Worm (Caenorhabditis elegans) whole organism, dauer: ENCODE data around the gene fbxc-53.

Experiments used
- unc-62 ChIP-seq: sonication (generic microtip); optimal IDR thresholded peaks from 2 replicates; lab custom pipeline; 2017; ENCODE audit warnings: missing biosample characterization, missing genetic modification reagents, missing genetic modification characterization

Gene fbxc-53

DNA sequence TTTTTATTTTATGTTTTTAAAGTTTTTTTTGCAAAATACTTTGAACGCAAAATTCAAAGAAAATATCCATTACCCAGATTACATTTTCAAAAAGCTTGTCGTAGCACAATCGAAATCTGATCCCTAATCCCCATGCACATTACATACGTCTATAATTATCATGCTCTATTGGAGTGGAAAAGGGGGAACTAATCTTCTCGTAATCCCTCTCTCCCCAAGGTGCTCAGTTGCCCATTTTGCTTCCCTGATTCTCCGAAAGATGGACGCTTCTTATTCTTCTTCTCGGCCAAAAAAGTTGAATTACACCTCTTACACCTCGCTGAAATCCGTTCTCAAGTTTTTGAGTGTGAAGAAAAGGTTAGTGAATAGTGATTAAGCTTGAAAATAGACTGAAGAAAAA lies at the start of gene fbxc-53:
TSS of gene fbxc-53 (plus strand) at position 245 of the 400 bp plus-strand sequence.
- TF ChIP-seq unc-62 (GFP tag; lab: Kevin White, UChicago): no peak

DNA sequence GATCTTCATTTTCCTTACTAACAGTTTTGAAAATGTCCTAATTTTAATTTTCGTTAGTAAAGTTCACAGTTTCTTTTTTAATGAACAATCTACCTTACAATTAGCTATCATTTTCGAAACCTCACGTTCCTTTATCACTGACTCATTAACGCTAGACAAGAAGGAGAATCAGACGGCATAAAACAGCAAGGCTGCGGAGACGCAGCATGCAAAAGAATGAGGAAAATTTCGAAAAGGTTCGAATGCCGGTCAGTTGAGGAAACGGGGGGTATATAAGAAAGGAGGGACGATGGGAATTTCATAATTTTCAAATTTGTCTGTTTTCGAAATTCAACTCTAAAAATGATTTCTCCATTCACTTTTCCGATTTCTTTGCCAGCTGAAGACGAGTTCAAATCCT lies 49.2 kb upstream of the fbxc-53 start, which contains the start of gene F19B10.13:
TSS of gene F19B10.13 (plus strand) at position 343 of the 400 bp plus-strand sequence.
- no peak for TF ChIP-seq unc-62 (GFP tag; lab: Kevin White, UChicago)

DNA sequence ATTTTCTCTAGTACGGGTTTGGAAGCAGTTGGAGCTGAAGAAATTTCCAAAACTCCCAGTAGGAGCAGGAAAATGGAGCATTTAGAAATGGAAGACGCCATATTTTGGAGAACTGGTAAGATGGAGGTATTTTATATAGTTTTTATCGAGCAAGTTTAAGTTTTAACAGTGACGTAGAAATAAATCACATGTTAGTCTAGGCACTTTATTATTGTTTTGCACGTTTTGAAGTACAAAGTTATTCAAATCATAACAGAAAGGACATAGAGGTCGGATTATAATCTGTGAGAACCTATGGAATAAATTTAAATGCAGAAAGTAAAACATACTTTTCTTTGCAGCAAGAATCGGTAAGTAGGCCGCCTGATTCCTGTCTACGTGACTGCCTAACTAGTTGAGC lies 47.3 kb upstream of the fbxc-53 start, which contains the start of gene F19B10.6:
TSS of gene F19B10.6 (minus strand) at position 101 of the 400 bp plus-strand sequence.
- TF ChIP-seq unc-62 (GFP tag; lab: Kevin White, UChicago): no peak

DNA sequence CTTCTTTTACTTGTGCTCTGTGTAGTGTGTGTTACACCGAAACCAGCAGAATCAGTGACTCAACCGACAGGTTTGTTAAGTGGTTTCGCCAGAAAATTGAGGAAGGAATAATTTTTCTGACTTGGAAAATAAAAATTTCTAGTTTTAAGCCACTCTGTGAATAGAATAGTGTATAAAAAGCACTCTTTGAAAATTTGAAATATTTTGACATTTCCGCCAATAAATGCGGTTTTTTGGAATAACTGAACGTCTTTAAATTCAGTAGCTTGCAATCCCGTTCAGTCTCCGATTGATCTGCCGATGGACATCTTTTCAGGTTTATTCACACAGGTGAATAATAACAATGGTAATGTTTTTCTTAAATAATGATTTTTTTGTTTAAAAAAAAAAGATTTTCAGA lies 46.6 kb upstream of the fbxc-53 start, which contains the start of gene F19B10.3:
TSS of gene F19B10.3 (plus strand) at position 301 of the 400 bp plus-strand sequence.
- TF ChIP-seq unc-62 (GFP tag; lab: Kevin White, UChicago): no peak

DNA sequence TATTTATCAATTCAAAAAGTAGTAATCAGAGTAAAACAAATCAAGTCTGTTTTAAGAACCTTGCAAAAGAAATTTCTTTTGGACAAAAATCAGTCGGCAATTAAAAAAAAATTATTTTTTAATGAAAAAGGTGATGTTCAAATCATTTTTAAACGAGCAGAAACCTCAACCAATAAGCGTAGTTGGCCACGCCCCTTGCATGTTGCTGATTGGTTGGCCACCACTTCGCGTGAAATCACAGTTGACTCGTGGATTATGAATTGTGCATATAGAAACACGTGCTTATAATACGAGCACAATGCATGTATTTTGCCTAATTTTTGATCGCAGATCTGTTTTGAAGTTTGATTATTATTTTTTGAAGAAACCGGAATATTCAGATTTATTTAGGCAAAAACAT lies 45.9 kb upstream of the fbxc-53 start:
- TF ChIP-seq unc-62 (GFP tag; lab: Kevin White, UChicago): no peak

DNA sequence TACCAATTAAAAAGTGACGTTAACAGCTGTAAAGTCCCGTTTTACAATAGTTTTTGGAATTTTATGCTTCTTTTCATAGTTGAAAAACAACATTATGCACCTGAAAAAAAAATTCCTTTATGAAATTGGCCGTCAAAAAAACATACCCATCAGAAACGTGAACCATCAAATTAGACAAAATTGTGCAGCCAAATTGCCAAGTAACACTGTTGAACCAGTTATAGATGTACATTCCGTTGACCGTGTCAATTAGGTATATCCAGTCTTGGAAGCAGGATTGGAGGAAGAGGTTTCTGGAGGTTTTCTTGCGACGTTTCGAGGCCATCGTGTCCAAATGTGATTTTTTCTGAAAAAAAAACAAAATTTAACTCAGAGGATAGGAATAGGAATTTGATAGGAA lies 41.8 kb upstream of the fbxc-53 start, which contains the start of gene srx-97:
TSS of gene srx-97 (minus strand) at position 101 of the 400 bp plus-strand sequence.
- TF ChIP-seq unc-62 (GFP tag; lab: Kevin White, UChicago): no peak

DNA sequence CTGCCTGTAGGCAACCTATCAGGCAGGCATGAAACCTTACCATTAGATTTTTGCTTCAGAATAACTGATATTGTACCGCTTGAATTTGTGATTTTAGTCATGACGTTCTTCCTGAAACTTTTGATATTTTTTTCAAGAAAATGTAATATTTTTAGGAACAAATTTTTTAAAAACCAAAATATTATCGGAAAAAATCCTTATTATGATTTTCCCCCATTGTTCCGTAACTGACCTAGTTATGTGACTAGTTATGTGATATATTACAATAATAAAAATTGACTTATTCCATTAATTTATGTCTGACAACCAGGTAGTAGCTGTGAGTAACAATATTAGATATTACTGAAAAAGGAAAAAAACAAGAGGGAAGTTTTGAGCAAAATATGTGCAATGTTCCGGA lies 40.1 kb upstream of the fbxc-53 start, which contains the start of gene srx-98:
TSS of gene srx-98 (minus strand) at position 101 of the 400 bp plus-strand sequence.
- TF ChIP-seq unc-62 (GFP tag; lab: Kevin White, UChicago): no peak

DNA sequence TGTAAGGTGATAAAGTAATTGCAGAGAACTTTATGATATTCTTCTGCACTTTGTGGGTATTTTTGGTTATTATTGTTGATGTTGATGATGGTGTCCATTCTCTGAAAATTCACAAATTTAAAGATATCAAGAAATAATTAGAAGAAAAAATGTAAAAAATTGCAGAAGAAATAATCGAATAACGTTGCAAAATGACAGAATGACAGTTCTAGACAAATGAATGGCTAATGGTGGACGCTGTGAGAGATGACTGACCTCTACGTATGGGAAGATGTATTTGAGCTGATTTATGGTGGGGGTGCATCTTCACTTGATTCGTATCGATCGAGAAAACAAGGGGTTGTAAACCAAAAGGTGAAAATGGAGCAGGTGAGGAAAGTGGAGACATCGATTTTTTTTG lies 37.6 kb upstream of the fbxc-53 start, which contains the start of gene sea-1:
TSS of gene sea-1 (minus strand) at position 101 of the 400 bp plus-strand sequence.
- no peak for TF ChIP-seq unc-62 (GFP tag; lab: Kevin White, UChicago)

DNA sequence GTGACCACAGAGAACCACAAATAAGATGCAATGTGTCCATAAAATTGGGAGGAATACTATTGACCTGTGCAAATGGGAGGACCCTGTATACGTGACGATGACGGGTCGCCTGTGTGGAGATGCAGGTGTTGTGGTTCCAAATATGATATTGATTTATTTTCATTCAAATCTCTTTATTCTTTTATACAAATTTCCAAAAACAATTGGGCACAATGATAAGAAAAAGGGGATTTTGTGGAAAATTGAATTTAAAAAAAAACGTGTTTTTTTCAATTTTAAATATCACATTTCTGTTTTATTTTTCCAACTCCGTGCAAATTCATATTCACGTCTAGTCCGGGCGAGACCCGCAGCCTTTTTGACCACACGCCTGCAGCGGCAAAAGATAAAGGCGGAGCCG lies 35.9 kb upstream of the fbxc-53 start, which contains the start of gene F19B10.2:
TSS of gene F19B10.2 (plus strand) at position 301 of the 400 bp plus-strand sequence.
- TF ChIP-seq unc-62 (GFP tag; lab: Kevin White, UChicago): no peak

DNA sequence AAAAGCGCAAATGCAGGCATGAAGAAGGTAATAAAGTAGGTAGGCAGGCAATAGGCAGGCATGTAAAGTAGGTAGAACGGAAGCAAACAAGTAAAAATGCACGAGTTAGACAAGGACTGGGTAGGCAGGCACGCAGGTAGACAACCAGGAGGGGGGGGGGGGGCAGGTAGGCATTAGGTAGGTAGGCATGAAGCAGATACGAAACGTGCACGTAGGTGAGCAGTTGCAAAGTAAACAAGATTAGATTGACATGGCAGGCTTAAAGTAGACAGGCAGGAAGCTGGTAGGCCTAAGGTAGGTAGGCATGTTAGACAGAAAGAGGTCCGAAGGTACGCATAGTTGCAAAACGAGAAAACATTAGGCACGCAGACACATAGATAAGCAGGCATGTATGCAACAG lies 32.1 kb upstream of the fbxc-53 start:
- TF ChIP-seq unc-62 (GFP tag; lab: Kevin White, UChicago): no peak

DNA sequence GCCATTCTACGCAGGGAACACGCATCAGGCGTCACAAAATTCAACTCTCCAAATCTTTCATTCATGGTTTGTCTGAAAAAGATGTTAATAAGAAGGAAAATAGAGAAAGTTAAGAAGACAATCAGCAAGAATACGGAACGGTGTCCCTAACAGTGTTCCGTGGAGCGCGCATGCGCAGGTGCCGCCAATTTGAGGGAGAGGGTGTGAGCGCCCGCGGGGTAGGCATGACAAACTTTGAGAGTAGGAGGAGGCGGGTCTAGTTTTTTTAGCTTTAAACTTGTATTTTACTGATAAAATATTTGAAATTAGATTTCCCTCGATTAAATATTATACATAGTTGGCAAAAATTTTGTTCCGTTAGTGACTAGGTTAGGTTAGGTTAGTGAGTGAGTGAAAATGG lies 30.7 kb upstream of the fbxc-53 start:
- no peak for TF ChIP-seq unc-62 (GFP tag; lab: Kevin White, UChicago)

DNA sequence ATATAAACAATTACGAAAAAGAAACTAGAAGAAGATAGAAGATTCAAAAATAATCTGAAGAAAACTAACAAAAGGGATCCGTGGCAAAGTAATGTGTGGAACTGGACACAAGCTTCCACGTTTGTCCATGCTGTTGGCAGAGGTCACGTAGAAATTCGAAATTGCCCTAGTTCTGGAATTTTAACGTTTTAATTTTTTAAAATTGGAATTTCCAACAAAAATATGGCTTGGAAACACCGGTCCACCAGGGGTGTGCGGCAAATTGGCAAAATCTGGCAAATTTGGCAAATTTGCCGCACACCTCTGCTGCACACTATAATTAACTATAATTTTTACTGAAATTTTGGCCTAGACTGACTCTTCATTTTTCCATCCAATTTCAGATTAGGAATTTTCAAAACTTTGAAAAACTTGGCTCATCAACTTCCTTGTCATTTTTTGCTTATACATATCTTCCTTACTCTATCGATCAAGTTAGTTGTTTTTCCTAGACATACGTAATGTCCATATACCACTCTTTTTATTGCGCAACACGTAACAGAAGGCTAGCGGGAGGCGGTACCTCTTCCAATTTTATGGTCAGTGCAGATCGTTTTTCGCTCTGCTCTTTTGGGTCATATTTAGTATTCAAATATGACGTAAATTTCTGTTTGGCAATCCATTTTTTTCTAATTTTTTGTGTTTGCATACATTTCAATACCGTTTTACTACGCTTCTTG lies 29.6 kb upstream of the fbxc-53 start, which contains the start of gene F19B10.10:
TSS of gene F19B10.10 (minus strand) at position 51 of the 719 bp plus-strand sequence.
- TF ChIP-seq unc-62 (GFP tag; lab: Kevin White, UChicago): no peak

DNA sequence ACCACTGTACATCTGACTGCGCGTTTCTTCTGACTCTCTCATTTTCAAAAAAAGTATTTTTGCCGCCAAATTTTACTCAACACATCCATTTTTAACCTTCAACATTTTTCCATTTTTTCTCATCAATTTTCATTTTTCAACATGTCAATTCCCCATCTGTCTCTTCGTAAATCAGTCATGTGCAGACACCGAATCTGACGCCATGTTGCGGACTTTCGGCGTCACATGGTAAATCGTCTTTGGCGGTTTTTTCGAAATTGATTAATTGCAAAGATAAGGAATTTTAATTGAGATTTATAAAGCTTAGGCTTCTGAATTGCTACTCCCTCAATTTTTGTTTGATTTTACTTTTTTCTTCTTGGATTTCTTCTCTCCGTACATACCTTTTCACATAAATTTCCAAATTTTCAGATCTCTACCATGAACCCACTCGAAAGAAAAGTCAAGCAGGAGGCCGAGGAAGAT lies 28.3 kb upstream of the fbxc-53 start, which contains the start of gene F19B10.1:
TSS of gene F19B10.1 (plus strand) at position 415 of the 465 bp plus-strand sequence.
- no peak for TF ChIP-seq unc-62 (GFP tag; lab: Kevin White, UChicago)

DNA sequence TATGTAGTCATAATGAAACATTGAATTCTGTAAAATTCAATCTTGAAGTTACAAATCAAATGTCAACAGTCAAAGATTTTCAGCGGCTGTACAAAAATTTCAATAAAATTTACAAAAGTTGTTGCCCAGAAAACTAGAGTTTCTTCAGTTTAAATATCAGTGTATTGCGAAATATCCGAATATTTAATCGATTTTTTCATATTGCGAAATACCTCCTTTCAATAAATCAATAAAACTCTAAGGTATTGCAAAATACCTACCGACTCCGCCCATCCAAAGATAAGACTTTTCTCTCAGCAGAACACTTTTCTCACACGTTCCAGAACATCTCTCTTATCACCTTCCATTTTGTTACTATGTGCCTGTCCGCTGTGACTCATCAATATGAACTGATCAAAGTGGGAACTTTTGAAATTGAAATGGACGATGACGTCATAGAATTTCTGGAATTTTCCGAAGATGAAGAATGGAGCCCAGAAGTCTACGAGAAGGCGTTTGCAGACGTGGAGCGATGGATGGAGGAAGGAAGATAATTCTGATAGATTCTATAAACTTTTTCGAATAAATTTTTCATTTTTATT lies 26.5 kb upstream of the fbxc-53 start:
- no peak for TF ChIP-seq unc-62 (GFP tag; lab: Kevin White, UChicago)

DNA sequence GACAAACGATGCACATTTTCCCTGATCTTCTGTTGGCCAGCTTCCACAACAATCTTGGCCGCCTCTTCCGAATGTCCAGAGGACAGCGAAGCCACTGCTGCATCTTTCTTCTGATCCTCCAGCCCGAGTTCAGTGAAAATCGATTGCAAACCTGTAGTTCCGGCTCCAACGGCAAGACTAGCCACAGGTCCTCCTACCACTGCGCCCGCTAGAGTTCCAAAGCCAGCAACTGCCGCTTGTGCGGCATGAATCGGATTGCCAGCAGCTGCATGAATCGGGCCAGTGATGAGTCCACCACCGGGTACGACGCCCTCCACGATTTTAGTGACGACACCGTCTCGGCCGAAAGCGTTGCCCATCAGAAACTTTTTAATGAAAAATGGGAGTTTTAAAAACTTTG lies 22.8 kb upstream of the fbxc-53 start, which contains the start of gene ifas-1:
TSS of gene ifas-1 (minus strand) at position 387 of the 400 bp plus-strand sequence.
- TF ChIP-seq unc-62 (GFP tag; lab: Kevin White, UChicago): no peak

DNA sequence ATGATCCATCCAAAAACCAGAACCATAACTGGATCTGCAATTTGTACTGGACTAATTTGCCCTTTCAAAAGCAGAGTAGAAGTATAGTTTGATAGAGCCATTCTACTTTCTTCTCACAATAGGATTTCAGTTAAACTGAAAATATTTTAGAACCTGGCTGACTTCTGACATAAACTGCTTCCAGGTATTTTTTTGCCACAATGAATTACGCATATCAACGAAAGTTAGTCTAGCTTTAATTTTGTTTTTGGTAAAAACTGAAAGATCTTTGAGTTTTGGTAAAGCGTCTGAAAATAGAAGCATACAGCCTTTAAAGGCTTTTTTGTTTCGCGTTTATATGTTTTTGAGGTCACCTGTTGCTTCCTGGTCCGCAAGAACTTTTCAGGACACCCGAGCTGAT lies 20.4 kb upstream of the fbxc-53 start, which contains the start of gene srx-101:
TSS of gene srx-101 (minus strand) at position 101 of the 400 bp plus-strand sequence.
- TF ChIP-seq unc-62 (GFP tag; lab: Kevin White, UChicago): no peak
